Worm (Caenorhabditis elegans) whole organism, L2 larva: Measurements from ENCODE around the gene pmp-1.

ENCODE experiments used
- C34F6.9 ChIP-seq: fragments of 150-350 bp; optimal IDR thresholded peaks from 2 replicates; lab custom pipeline; 2014; ENCODE audit warnings: missing biosample characterization, missing genetic modification characterization
- F13H6.1 ChIP-seq: sonication (generic microtip); optimal IDR thresholded peaks from 2 replicates; lab custom pipeline; 2016; ENCODE audit warnings: missing genetic modification characterization, missing compliant biosample characterization
- R02D3.7 ChIP-seq: fragments of 150-350 bp; optimal IDR thresholded peaks from 2 replicates; lab custom pipeline; 2014; ENCODE audit warnings: missing biosample characterization, missing genetic modification characterization
- Y55F3AM.14 ChIP-seq: fragments of 200-800 bp; sonication (Bioruptor generic); optimal IDR thresholded peaks from 2 replicates; lab custom pipeline; 2018; ENCODE audit warnings: mild to moderate bottlenecking, missing genetic modification characterization, missing compliant biosample characterization
- alr-1 ChIP-seq: fragments of 150-350 bp; optimal IDR thresholded peaks from 2 replicates; lab custom pipeline; 2014; ENCODE audit warnings: missing biosample characterization, missing genetic modification characterization
- aly-2 ChIP-seq: fragments of 150-350 bp; optimal IDR thresholded peaks from 2 replicates; lab custom pipeline; 2014; ENCODE audit warnings: missing biosample characterization, missing genetic modification characterization
- blmp-1 ChIP-seq: sonication (generic microtip); optimal IDR thresholded peaks from 2 replicates; lab custom pipeline; 2017; ENCODE audit warnings: missing genetic modification characterization, mild to moderate bottlenecking, missing compliant biosample characterization, antibody characterized with exemption, moderate library complexity; ENCODE audit not compliant: insufficient read depth
- ceh-16 ChIP-seq: fragments of 150-350 bp; optimal IDR thresholded peaks from 2 replicates; lab custom pipeline; 2014; ENCODE audit warnings: missing biosample characterization, missing genetic modification characterization
- crh-2 ChIP-seq: sonication (generic microtip); optimal IDR thresholded peaks from 2 replicates; lab custom pipeline; 2017; ENCODE audit warnings: missing biosample characterization, missing genetic modification characterization
- dmd-4 ChIP-seq: sonication (generic microtip); optimal IDR thresholded peaks from 2 replicates; lab custom pipeline; 2017; ENCODE audit warnings: missing biosample characterization, missing genetic modification characterization
- egl-27 ChIP-seq: sonication (generic microtip); optimal IDR thresholded peaks from 3 replicates; lab custom pipeline; 2017; ENCODE audit warnings: missing biosample characterization, missing genetic modification reagents, missing genetic modification characterization
- elt-1 ChIP-seq: fragments of 150-350 bp; optimal IDR thresholded peaks from 2 replicates; lab custom pipeline; 2014; ENCODE audit warnings: missing biosample characterization, missing genetic modification characterization
- elt-3 ChIP-seq: sonication (generic microtip); optimal IDR thresholded peaks from 2 replicates; lab custom pipeline; 2017; ENCODE audit warnings: missing biosample characterization, missing genetic modification characterization
- fos-1 ChIP-seq: fragments of 150-350 bp; optimal IDR thresholded peaks from 2 replicates; lab custom pipeline; 2014; ENCODE audit warnings: missing biosample characterization, missing genetic modification characterization
- gmeb-1 ChIP-seq: fragments of 150-350 bp; optimal IDR thresholded peaks from 2 replicates; lab custom pipeline; 2014; ENCODE audit warnings: missing biosample characterization, missing genetic modification characterization
- lin-13 ChIP-seq: fragments of 150-350 bp; optimal IDR thresholded peaks from 2 replicates; lab custom pipeline; 2014; ENCODE audit warnings: missing biosample characterization, missing genetic modification reagents, missing genetic modification characterization
- lin-39 ChIP-seq: fragments of 150-350 bp; optimal IDR thresholded peaks from 2 replicates; lab custom pipeline; 2014; ENCODE audit warnings: missing biosample characterization, missing genetic modification reagents, missing genetic modification characterization
- lsy-2 ChIP-seq, 2 experiments: fragments of 150-350 bp in 1 of 2; sonication (generic microtip) in 1 of 2; optimal IDR thresholded peaks; 2 replicates each; lab custom pipeline; 2014 to 2017; ENCODE audit warnings: missing biosample characterization in 2 of 2, missing genetic modification characterization in 2 of 2
- mab-5 ChIP-seq: fragments of 150-350 bp; optimal IDR thresholded peaks from 2 replicates; lab custom pipeline; 2014; ENCODE audit warnings: missing biosample characterization, missing genetic modification characterization
- mbf-1 ChIP-seq: sonication (generic microtip); optimal IDR thresholded peaks from 2 replicates; lab custom pipeline; 2017; ENCODE audit warnings: missing biosample characterization, missing genetic modification characterization
- mdl-1 ChIP-seq, 2 experiments: fragments of 150-350 bp in 1 of 2; sonication (generic microtip) in 1 of 2; optimal IDR thresholded peaks; 2 replicates each; lab custom pipeline; 2017; ENCODE audit warnings: missing biosample characterization in 2 of 2, missing genetic modification characterization in 2 of 2
- nhr-10 ChIP-seq: sonication (generic microtip); optimal IDR thresholded peaks from 2 replicates; lab custom pipeline; 2017; ENCODE audit warnings: missing biosample characterization, missing genetic modification characterization
- nhr-11 ChIP-seq: fragments of 150-350 bp; optimal IDR thresholded peaks from 2 replicates; lab custom pipeline; 2014; ENCODE audit warnings: missing biosample characterization, missing genetic modification characterization
- nhr-12 ChIP-seq: fragments of 150-350 bp; optimal IDR thresholded peaks from 2 replicates; lab custom pipeline; 2014; ENCODE audit warnings: missing biosample characterization, missing genetic modification characterization
- nhr-129 ChIP-seq: fragments of 150-350 bp; optimal IDR thresholded peaks from 2 replicates; lab custom pipeline; 2014; ENCODE audit warnings: missing biosample characterization, missing genetic modification characterization
- nhr-21 ChIP-seq: fragments of 150-350 bp; optimal IDR thresholded peaks from 2 replicates; lab custom pipeline; 2014; ENCODE audit warnings: missing biosample characterization, missing genetic modification characterization
- nhr-237 ChIP-seq: fragments of 150-350 bp; optimal IDR thresholded peaks from 2 replicates; lab custom pipeline; 2014; ENCODE audit warnings: missing biosample characterization, missing genetic modification characterization
- nhr-25 ChIP-seq: fragments of 150-350 bp; sonication (generic microtip); optimal IDR thresholded peaks from 3 replicates; lab custom pipeline; 2014; ENCODE audit warnings: missing biosample characterization, missing genetic modification characterization
- nhr-77 ChIP-seq: fragments of 150-350 bp; optimal IDR thresholded peaks from 2 replicates; lab custom pipeline; 2014; ENCODE audit warnings: missing biosample characterization, missing genetic modification characterization
- peb-1 ChIP-seq: fragments of 150-350 bp; optimal IDR thresholded peaks from 2 replicates; lab custom pipeline; 2014; ENCODE audit warnings: missing biosample characterization, missing genetic modification characterization
- sem-4 ChIP-seq: fragments of 150-350 bp; optimal IDR thresholded peaks from 2 replicates; lab custom pipeline; 2014; ENCODE audit warnings: missing biosample characterization, missing genetic modification reagents, missing genetic modification characterization
- skn-1 ChIP-seq: sonication (generic microtip); optimal IDR thresholded peaks from 2 replicates; lab custom pipeline; 2017; ENCODE audit warnings: missing biosample characterization, missing genetic modification characterization
- sma-3 ChIP-seq: sonication (generic microtip); optimal IDR thresholded peaks from 2 replicates; lab custom pipeline; 2016; ENCODE audit warnings: missing genetic modification reagents, missing genetic modification characterization, missing compliant biosample characterization
- sma-9 ChIP-seq, 2 experiments: fragments of 150-350 bp in 1 of 2; sonication (generic microtip) in 1 of 2; optimal IDR thresholded peaks; 2 replicates each; lab custom pipeline; 2014 to 2016; ENCODE audit warnings: missing genetic modification characterization in 2 of 2, mild to moderate bottlenecking in 1 of 2, missing biosample characterization in 1 of 2, missing compliant biosample characterization in 1 of 2, missing genetic modification reagents in 1 of 2, moderate library complexity in 1 of 2
- snpc-4 ChIP-seq: fragments of 150-350 bp; optimal IDR thresholded peaks from 2 replicates; lab custom pipeline; 2014; ENCODE audit warnings: missing biosample characterization, missing genetic modification characterization
- unc-55 ChIP-seq: fragments of 150-350 bp; sonication (generic microtip); optimal IDR thresholded peaks from 3 replicates; lab custom pipeline; 2014; ENCODE audit warnings: missing biosample characterization, missing genetic modification reagents, missing genetic modification characterization
- unc-62 ChIP-seq: fragments of 150-350 bp; optimal IDR thresholded peaks from 2 replicates; lab custom pipeline; 2014; ENCODE audit warnings: missing biosample characterization, missing genetic modification reagents, missing genetic modification characterization
- zag-1 ChIP-seq: fragments of 150-350 bp; optimal IDR thresholded peaks from 2 replicates; lab custom pipeline; 2014; ENCODE audit warnings: missing biosample characterization, missing genetic modification characterization
- ztf-1 ChIP-seq: fragments of 200-800 bp; sonication (Bioruptor generic); conservative IDR thresholded peaks from 2 replicates; pipeline ENCODE4 v1.3.6; 2022; ENCODE audit warnings: missing genetic modification characterization, missing compliant biosample characterization
- ztf-11 ChIP-seq: sonication (generic microtip); optimal IDR thresholded peaks from 2 replicates; lab custom pipeline; 2017; ENCODE audit warnings: missing biosample characterization, missing genetic modification characterization
- ztf-4 ChIP-seq: fragments of 150-350 bp; optimal IDR thresholded peaks from 2 replicates; lab custom pipeline; 2014; ENCODE audit warnings: missing biosample characterization, missing genetic modification characterization

pmp-1 gene

ce11 chrII:6843680-6844079 lies 39.9 kb downstream of the pmp-1 start:
- no peak for TF ChIP-seq snpc-4
- TF ChIP-seq elt-3: no peak
- TF ChIP-seq sma-9 (GFP tag; optimal IDR thresholded peaks at IDR 0.05; lab: Kevin White, UChicago): peak; percentile 47
- no peak for TF ChIP-seq sma-9 (tag; optimal IDR thresholded peaks at IDR 0.05; lab: Kevin White, UChicago)
- no peak for TF ChIP-seq ceh-16
- TF ChIP-seq nhr-21 (tag; lab: Kevin White, UChicago): no peak
- TF ChIP-seq egl-27 (tag; lab: Kevin White, UChicago): peak; percentile 39
- no peak for TF ChIP-seq alr-1
- no peak for TF ChIP-seq blmp-1 (tag; lab: Kevin White, UChicago)
- no peak for TF ChIP-seq lin-39
- TF ChIP-seq nhr-25 (tag; lab: Kevin White, UChicago): peak; percentile 6
- TF ChIP-seq sma-3 (GFP tag; lab: Kevin White, UChicago): peak; percentile 8
- no peak for TF ChIP-seq unc-55 (GFP tag; lab: Kevin White, UChicago)
- TF ChIP-seq mbf-1 (tag; lab: Kevin White, UChicago): no peak
- TF ChIP-seq fos-1: no peak
- TF ChIP-seq nhr-10 (tag; lab: Kevin White, UChicago): no peak
- no peak for TF ChIP-seq dmd-4 (tag; lab: Kevin White, UChicago)
- no peak for TF ChIP-seq mdl-1 (tag; optimal IDR thresholded peaks at IDR 0.05; lab: Kevin White, UChicago)
- no peak for TF ChIP-seq R02D3.7 (tag; lab: Kevin White, UChicago)
- TF ChIP-seq skn-1 (tag; lab: Kevin White, UChicago): no peak
- TF ChIP-seq peb-1 (tag; lab: Kevin White, UChicago): no peak
- no peak for TF ChIP-seq aly-2 (tag; lab: Kevin White, UChicago)
- no peak for TF ChIP-seq Y55F3AM.14 (GFP tag; lab: Kevin White, UChicago)
- TF ChIP-seq nhr-129 (tag; lab: Kevin White, UChicago): no peak
- TF ChIP-seq unc-62 (GFP tag; lab: Kevin White, UChicago): no peak
- TF ChIP-seq elt-1: no peak
- TF ChIP-seq nhr-11: no peak
- no peak for TF ChIP-seq gmeb-1
- peak; percentile 54 for TF ChIP-seq F13H6.1 (tag; lab: Kevin White, UChicago)
- no peak for TF ChIP-seq nhr-237 (tag; lab: Kevin White, UChicago)
- peak; percentile 9 for TF ChIP-seq mab-5 (tag; lab: Kevin White, UChicago)
- no peak for TF ChIP-seq nhr-12 (tag; lab: Kevin White, UChicago)
- no peak for TF ChIP-seq ztf-1

- TF ChIP-seq nhr-129 (tag; lab: Kevin White, UChicago) (peak; percentile 63), mab-5 (tag; lab: Kevin White, UChicago) (no peak), zag-1 (tag; lab: Kevin White, UChicago) (no peak)
These were observed 40.3 kb downstream of the pmp-1 start for ce11 chrII:6843211-6843610.

ce11 chrII:6842651-6843118 lies 40.9 kb downstream of the pmp-1 start:
- TF ChIP-seq C34F6.9 (tag; lab: Kevin White, UChicago) (peak; percentile 34), nhr-237 (tag; lab: Kevin White, UChicago) (no peak), elt-1 (peak; percentile 58), peb-1 (tag; lab: Kevin White, UChicago) (no peak), snpc-4 (peak; percentile 49), aly-2 (tag; lab: Kevin White, UChicago) (no peak), lsy-2 (tag; optimal IDR thresholded peaks at IDR 0.05; lab: Kevin White, UChicago) (peak; percentile 10 to 66), ztf-1 (no peak), sma-3 (GFP tag; lab: Kevin White, UChicago) (peak; percentile 97), mab-5 (tag; lab: Kevin White, UChicago) (peak; percentile 16), nhr-11 (no peak), ztf-4 (peak; percentile 77), crh-2 (tag; lab: Kevin White, UChicago) (peak; percentile 88), nhr-21 (tag; lab: Kevin White, UChicago) (peak; percentile 96), R02D3.7 (tag; lab: Kevin White, UChicago) (no peak), alr-1 (no peak), fos-1 (peak; percentile 100), egl-27 (tag; lab: Kevin White, UChicago) (peak; percentile 99), nhr-77 (tag; lab: Kevin White, UChicago) (peak; percentile 9), skn-1 (tag; lab: Kevin White, UChicago) (peak; percentile 71), elt-3 (peak; percentile 50), sma-9 (GFP tag; optimal IDR thresholded peaks at IDR 0.05; lab: Kevin White, UChicago) (peak; percentile 98), sma-9 (tag; optimal IDR thresholded peaks at IDR 0.05; lab: Kevin White, UChicago) (no peak), lin-39 (no peak), ztf-11 (tag; lab: Kevin White, UChicago) (no peak), nhr-129 (tag; lab: Kevin White, UChicago) (peak; percentile 53), blmp-1 (tag; lab: Kevin White, UChicago) (peak; percentile 91), nhr-12 (tag; lab: Kevin White, UChicago) (no peak), F13H6.1 (tag; lab: Kevin White, UChicago) (peak; percentile 91), gmeb-1 (peak; percentile 67), sem-4 (tag; lab: Kevin White, UChicago) (peak; percentile 68), lin-13 (peak; percentile 33), unc-55 (GFP tag; lab: Kevin White, UChicago) (peak; percentile 55), ceh-16 (no peak), Y55F3AM.14 (GFP tag; lab: Kevin White, UChicago) (peak; percentile 68), mbf-1 (tag; lab: Kevin White, UChicago) (no peak), nhr-25 (tag; lab: Kevin White, UChicago) (peak; percentile 84), mdl-1 (tag; optimal IDR thresholded peaks at IDR 0.05; lab: Kevin White, UChicago) (peak; percentile 77 to 84)
